Worm (Caenorhabditis elegans) whole organism, L2 larva: Measurements from ENCODE around the gene srw-48.

Source experiments
- C34F6.9 ChIP-seq: fragments of 150-350 bp; optimal IDR thresholded peaks from 2 replicates; lab custom pipeline; 2014; ENCODE audit warnings: missing biosample characterization, missing genetic modification characterization
- F13H6.1 ChIP-seq: sonication (generic microtip); optimal IDR thresholded peaks from 2 replicates; lab custom pipeline; 2016; ENCODE audit warnings: missing genetic modification characterization, missing compliant biosample characterization
- R02D3.7 ChIP-seq: fragments of 150-350 bp; optimal IDR thresholded peaks from 2 replicates; lab custom pipeline; 2014; ENCODE audit warnings: missing biosample characterization, missing genetic modification characterization
- Y55F3AM.14 ChIP-seq: fragments of 200-800 bp; sonication (Bioruptor generic); optimal IDR thresholded peaks from 2 replicates; lab custom pipeline; 2018; ENCODE audit warnings: mild to moderate bottlenecking, missing genetic modification characterization, missing compliant biosample characterization
- aly-2 ChIP-seq: fragments of 150-350 bp; optimal IDR thresholded peaks from 2 replicates; lab custom pipeline; 2014; ENCODE audit warnings: missing biosample characterization, missing genetic modification characterization
- ama-1 ChIP-seq: fragments of 150-350 bp; optimal IDR thresholded peaks from 2 replicates; lab custom pipeline; 2018; ENCODE audit warnings: inconsistent platforms
- blmp-1 ChIP-seq: sonication (generic microtip); optimal IDR thresholded peaks from 2 replicates; lab custom pipeline; 2017; ENCODE audit warnings: missing genetic modification characterization, mild to moderate bottlenecking, missing compliant biosample characterization, antibody characterized with exemption, moderate library complexity; ENCODE audit not compliant: insufficient read depth
- ceh-16 ChIP-seq: fragments of 150-350 bp; optimal IDR thresholded peaks from 2 replicates; lab custom pipeline; 2014; ENCODE audit warnings: missing biosample characterization, missing genetic modification characterization
- crh-2 ChIP-seq: sonication (generic microtip); optimal IDR thresholded peaks from 2 replicates; lab custom pipeline; 2017; ENCODE audit warnings: missing biosample characterization, missing genetic modification characterization
- dmd-4 ChIP-seq: sonication (generic microtip); optimal IDR thresholded peaks from 2 replicates; lab custom pipeline; 2017; ENCODE audit warnings: missing biosample characterization, missing genetic modification characterization
- egl-27 ChIP-seq: sonication (generic microtip); optimal IDR thresholded peaks from 3 replicates; lab custom pipeline; 2017; ENCODE audit warnings: missing biosample characterization, missing genetic modification reagents, missing genetic modification characterization
- elt-1 ChIP-seq: fragments of 150-350 bp; optimal IDR thresholded peaks from 2 replicates; lab custom pipeline; 2014; ENCODE audit warnings: missing biosample characterization, missing genetic modification characterization
- elt-3 ChIP-seq: sonication (generic microtip); optimal IDR thresholded peaks from 2 replicates; lab custom pipeline; 2017; ENCODE audit warnings: missing biosample characterization, missing genetic modification characterization
- fos-1 ChIP-seq: fragments of 150-350 bp; optimal IDR thresholded peaks from 2 replicates; lab custom pipeline; 2014; ENCODE audit warnings: missing biosample characterization, missing genetic modification characterization
- gmeb-1 ChIP-seq: fragments of 150-350 bp; optimal IDR thresholded peaks from 2 replicates; lab custom pipeline; 2014; ENCODE audit warnings: missing biosample characterization, missing genetic modification characterization
- lin-11 ChIP-seq: fragments of 150-350 bp; sonication (generic microtip); optimal IDR thresholded peaks from 2 replicates; lab custom pipeline; 2014; ENCODE audit warnings: missing biosample characterization, missing genetic modification characterization, inconsistent platforms, mixed read lengths
- lin-13 ChIP-seq: fragments of 150-350 bp; optimal IDR thresholded peaks from 2 replicates; lab custom pipeline; 2014; ENCODE audit warnings: missing biosample characterization, missing genetic modification reagents, missing genetic modification characterization
- lsy-2 ChIP-seq, 2 experiments: fragments of 150-350 bp in 1 of 2; sonication (generic microtip) in 1 of 2; optimal IDR thresholded peaks; 2 replicates each; lab custom pipeline; 2014 to 2017; ENCODE audit warnings: missing biosample characterization in 2 of 2, missing genetic modification characterization in 2 of 2
- mab-5 ChIP-seq: fragments of 150-350 bp; optimal IDR thresholded peaks from 2 replicates; lab custom pipeline; 2014; ENCODE audit warnings: missing biosample characterization, missing genetic modification characterization
- mbf-1 ChIP-seq: sonication (generic microtip); optimal IDR thresholded peaks from 2 replicates; lab custom pipeline; 2017; ENCODE audit warnings: missing biosample characterization, missing genetic modification characterization
- mdl-1 ChIP-seq, 2 experiments: fragments of 150-350 bp in 1 of 2; sonication (generic microtip) in 1 of 2; optimal IDR thresholded peaks; 2 replicates each; lab custom pipeline; 2017; ENCODE audit warnings: missing biosample characterization in 2 of 2, missing genetic modification characterization in 2 of 2
- nhr-11 ChIP-seq: fragments of 150-350 bp; optimal IDR thresholded peaks from 2 replicates; lab custom pipeline; 2014; ENCODE audit warnings: missing biosample characterization, missing genetic modification characterization
- nhr-12 ChIP-seq: fragments of 150-350 bp; optimal IDR thresholded peaks from 2 replicates; lab custom pipeline; 2014; ENCODE audit warnings: missing biosample characterization, missing genetic modification characterization
- nhr-129 ChIP-seq: fragments of 150-350 bp; optimal IDR thresholded peaks from 2 replicates; lab custom pipeline; 2014; ENCODE audit warnings: missing biosample characterization, missing genetic modification characterization
- nhr-23 ChIP-seq: fragments of 150-350 bp; optimal IDR thresholded peaks from 2 replicates; lab custom pipeline; 2014; ENCODE audit warnings: missing biosample characterization, missing genetic modification reagents, missing genetic modification characterization
- nhr-237 ChIP-seq: fragments of 150-350 bp; optimal IDR thresholded peaks from 2 replicates; lab custom pipeline; 2014; ENCODE audit warnings: missing biosample characterization, missing genetic modification characterization
- nhr-25 ChIP-seq: fragments of 150-350 bp; sonication (generic microtip); optimal IDR thresholded peaks from 3 replicates; lab custom pipeline; 2014; ENCODE audit warnings: missing biosample characterization, missing genetic modification characterization
- nhr-6 ChIP-seq: fragments of 150-350 bp; optimal IDR thresholded peaks from 2 replicates; lab custom pipeline; 2014; ENCODE audit warnings: missing biosample characterization, missing genetic modification characterization
- peb-1 ChIP-seq: fragments of 150-350 bp; optimal IDR thresholded peaks from 2 replicates; lab custom pipeline; 2014; ENCODE audit warnings: missing biosample characterization, missing genetic modification characterization
- sem-4 ChIP-seq: fragments of 150-350 bp; optimal IDR thresholded peaks from 2 replicates; lab custom pipeline; 2014; ENCODE audit warnings: missing biosample characterization, missing genetic modification reagents, missing genetic modification characterization
- skn-1 ChIP-seq: sonication (generic microtip); optimal IDR thresholded peaks from 2 replicates; lab custom pipeline; 2017; ENCODE audit warnings: missing biosample characterization, missing genetic modification characterization
- sma-3 ChIP-seq: sonication (generic microtip); optimal IDR thresholded peaks from 2 replicates; lab custom pipeline; 2016; ENCODE audit warnings: missing genetic modification reagents, missing genetic modification characterization, missing compliant biosample characterization
- snpc-4 ChIP-seq: fragments of 150-350 bp; optimal IDR thresholded peaks from 2 replicates; lab custom pipeline; 2014; ENCODE audit warnings: missing biosample characterization, missing genetic modification characterization
- unc-39 ChIP-seq: fragments of 150-350 bp; optimal IDR thresholded peaks from 2 replicates; lab custom pipeline; 2014; ENCODE audit warnings: missing biosample characterization, missing genetic modification characterization
- unc-62 ChIP-seq: fragments of 150-350 bp; optimal IDR thresholded peaks from 2 replicates; lab custom pipeline; 2014; ENCODE audit warnings: missing biosample characterization, missing genetic modification reagents, missing genetic modification characterization
- zag-1 ChIP-seq: fragments of 150-350 bp; optimal IDR thresholded peaks from 2 replicates; lab custom pipeline; 2014; ENCODE audit warnings: missing biosample characterization, missing genetic modification characterization
- ztf-11 ChIP-seq: sonication (generic microtip); optimal IDR thresholded peaks from 2 replicates; lab custom pipeline; 2017; ENCODE audit warnings: missing biosample characterization, missing genetic modification characterization
- ztf-4 ChIP-seq: fragments of 150-350 bp; optimal IDR thresholded peaks from 2 replicates; lab custom pipeline; 2014; ENCODE audit warnings: missing biosample characterization, missing genetic modification characterization

Gene srw-48

ce11 chrV:16429940-16430339, 9.1 kb downstream of the srw-48 start, which contains the start of gene str-73:
str-73 (plus strand) TSS chrV:16430240.
- no peak for TF ChIP-seq lsy-2 (tag; optimal IDR thresholded peaks at IDR 0.05; lab: Kevin White, UChicago)
- no peak for TF ChIP-seq unc-39
- no peak for TF ChIP-seq ceh-16
- no peak for TF ChIP-seq elt-3 (tag; lab: Kevin White, UChicago)
- no peak for TF ChIP-seq elt-1 (tag; lab: Kevin White, UChicago)
- no peak for TF ChIP-seq dmd-4
- no peak for TF ChIP-seq mdl-1 (tag; optimal IDR thresholded peaks at IDR 0.05; lab: Kevin White, UChicago)
- TF ChIP-seq lin-11: no peak
- TF ChIP-seq aly-2 (tag; lab: Kevin White, UChicago): no peak
- no peak for TF ChIP-seq sem-4
- TF ChIP-seq R02D3.7: no peak
- TF ChIP-seq mbf-1 (tag; lab: Kevin White, UChicago): no peak
- TF ChIP-seq nhr-6: no peak
- no peak for TF ChIP-seq gmeb-1 (tag; lab: Kevin White, UChicago)
- TF ChIP-seq blmp-1 (tag; lab: Kevin White, UChicago): no peak
- TF ChIP-seq lin-13: no peak
- no peak for TF ChIP-seq ama-1
- TF ChIP-seq crh-2 (tag; lab: Kevin White, UChicago): no peak
- no peak for TF ChIP-seq mab-5 (tag; lab: Kevin White, UChicago)

- TF ChIP-seq Y55F3AM.14 (GFP tag; lab: Kevin White, UChicago) (no peak), aly-2 (tag; lab: Kevin White, UChicago) (no peak), crh-2 (tag; lab: Kevin White, UChicago) (no peak), R02D3.7 (no peak), sma-3 (GFP tag; lab: Kevin White, UChicago) (no peak), nhr-12 (no peak), nhr-23 (no peak), blmp-1 (tag; lab: Kevin White, UChicago) (no peak)
These were observed 12.7 kb downstream of the srw-48 start, which contains the start of gene clec-234 for ce11 chrV:16433471-16433870. clec-234 (minus strand) TSS chrV:16433571.

ce11 chrV:16435510-16435909, 14.7 kb downstream of the srw-48 start, which contains the start of the genes F26D2.13 and F26D2.14:
F26D2.13 (minus strand) TSS chrV:16435610.
F26D2.14 (plus strand) TSS chrV:16435855.
- TF ChIP-seq sem-4 (no peak), ama-1 (no peak), snpc-4 (no peak), peb-1 (tag; lab: Kevin White, UChicago) (no peak), mab-5 (tag; lab: Kevin White, UChicago) (no peak), C34F6.9 (tag; lab: Kevin White, UChicago) (no peak), ztf-11 (tag; lab: Kevin White, UChicago) (no peak), skn-1 (no peak), mbf-1 (tag; lab: Kevin White, UChicago) (no peak), gmeb-1 (tag; lab: Kevin White, UChicago) (no peak), nhr-11 (tag; lab: Kevin White, UChicago) (no peak), nhr-237 (tag; lab: Kevin White, UChicago) (no peak), lsy-2 (tag; optimal IDR thresholded peaks at IDR 0.05; lab: Kevin White, UChicago) (no peak), nhr-25 (tag; lab: Kevin White, UChicago) (no peak), unc-62 (GFP tag; lab: Kevin White, UChicago) (no peak), egl-27 (tag; lab: Kevin White, UChicago) (no peak), blmp-1 (tag; lab: Kevin White, UChicago) (no peak), crh-2 (tag; lab: Kevin White, UChicago) (no peak), nhr-129 (tag; lab: Kevin White, UChicago) (no peak), lin-11 (no peak)

ce11 chrV:16437546-16437945, 16.8 kb downstream of the srw-48 start, which contains the start of gene F26D2.15:
F26D2.15 (plus strand) TSS chrV:16437846.
- TF ChIP-seq F13H6.1 (tag; lab: Kevin White, UChicago): no peak
- no peak for TF ChIP-seq zag-1 (tag; lab: Kevin White, UChicago)
- TF ChIP-seq ztf-4 (tag; lab: Kevin White, UChicago): no peak
- no peak for TF ChIP-seq ceh-16
- no peak for TF ChIP-seq unc-39
- TF ChIP-seq fos-1 (tag; lab: Kevin White, UChicago): no peak
